Fruit fly (Drosophila melanogaster) whole organism, adult: ENCODE results near the gene Swt1.

Experiments
- CG12768 ChIP-seq: fragments of 200-800 bp; sonication (Bioruptor generic); optimal IDR thresholded peaks from 2 replicates; lab custom pipeline; 2017; ENCODE audit warnings: missing biosample characterization, missing genetic modification characterization, mild to moderate bottlenecking, moderate library complexity, missing genetic modification reagents
- CG5204 ChIP-seq: fragments of 200-800 bp; sonication (Bioruptor generic); optimal IDR thresholded peaks from 2 replicates; lab custom pipeline; 2016; ENCODE audit warnings: missing biosample characterization, missing genetic modification characterization
- Hr96 ChIP-seq: fragments of 200-800 bp; sonication (Bioruptor generic); optimal IDR thresholded peaks from 2 replicates; lab custom pipeline; 2016; ENCODE audit warnings: missing biosample characterization, missing genetic modification characterization
- ovo ChIP-seq: fragments of 200-800 bp; sonication (Bioruptor generic); optimal IDR thresholded peaks from 2 replicates; lab custom pipeline; 2016; ENCODE audit warnings: missing biosample characterization, missing genetic modification characterization
- tj ChIP-seq: fragments of 200-800 bp; sonication (Bioruptor generic); optimal IDR thresholded peaks from 3 replicates; lab custom pipeline; 2017; ENCODE audit warnings: missing biosample characterization, mild to moderate bottlenecking, missing genetic modification characterization, moderate library complexity

DNA sequence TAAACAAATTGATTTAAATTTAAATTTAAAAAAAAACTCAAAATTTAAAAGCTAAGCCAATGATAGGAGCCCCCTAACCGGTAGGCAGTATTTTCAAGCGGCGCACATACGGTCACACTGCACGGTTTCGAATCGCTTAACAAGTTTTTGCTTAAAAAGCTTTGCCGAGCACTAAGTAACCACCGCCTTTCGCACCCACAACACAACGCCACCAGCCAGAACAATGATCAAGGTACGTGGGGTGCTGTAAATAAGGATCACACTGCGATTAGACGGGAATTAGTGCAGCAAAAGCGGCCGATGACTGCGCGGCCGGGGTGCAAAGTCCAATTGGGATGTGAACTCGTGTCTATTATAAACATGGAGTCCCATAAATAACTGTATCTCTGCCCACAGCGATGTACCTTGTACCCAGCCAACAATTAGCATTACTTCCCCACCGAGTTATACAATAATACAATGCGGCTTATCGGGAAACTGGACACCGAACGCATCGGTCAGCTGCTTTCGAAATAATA, 909 bp upstream of the Swt1 start, which contains the start of gene scu:
- TF ChIP-seq CG5204 (no peak), tj (GFP tag; lab: Kevin White, UChicago) (peak; percentile 56), ovo (GFP tag; lab: Kevin White, UChicago) (peak; percentile 36), CG12768 (peak; percentile 89), Hr96 (peak; percentile 75)
